Worm (Caenorhabditis elegans) whole organism, late embryonic: ENCODE measurements around the gene mlc-7.
A peak's percentile ranks its signal among the peaks of the same experiment; 100 is the strongest.

Source experiments
- C38D4.7 ChIP-seq: fragments of 200-800 bp; sonication (Bioruptor generic); optimal IDR thresholded peaks from 2 replicates; lab custom pipeline; 2018; ENCODE audit warnings: mild to moderate bottlenecking, missing genetic modification characterization, moderate library complexity, missing compliant biosample characterization
- F13H6.1 ChIP-seq: sonication (generic microtip); optimal IDR thresholded peaks from 2 replicates; lab custom pipeline; 2016; ENCODE audit warnings: missing genetic modification characterization, missing compliant biosample characterization
- T23F11.4 ChIP-seq: fragments of 200-800 bp; sonication (Bioruptor generic); optimal IDR thresholded peaks from 2 replicates; lab custom pipeline; 2018; ENCODE audit warnings: mild to moderate bottlenecking, missing genetic modification characterization, missing compliant biosample characterization
- Y22D7AL.16 ChIP-seq: sonication (generic microtip); optimal IDR thresholded peaks from 2 replicates; lab custom pipeline; 2016; ENCODE audit warnings: missing genetic modification characterization, missing compliant biosample characterization
- ahr-1 ChIP-seq: sonication (generic microtip); optimal IDR thresholded peaks from 2 replicates; lab custom pipeline; 2016; ENCODE audit warnings: missing genetic modification characterization, missing compliant biosample characterization
- ceh-14 ChIP-seq: sonication (generic microtip); optimal IDR thresholded peaks from 2 replicates; lab custom pipeline; 2016; ENCODE audit warnings: missing genotype, missing genetic modification characterization, missing compliant biosample characterization
- ceh-18 ChIP-seq: sonication (generic microtip); optimal IDR thresholded peaks from 2 replicates; lab custom pipeline; 2016; ENCODE audit warnings: missing genetic modification characterization, missing compliant biosample characterization
- ceh-2 ChIP-seq: sonication (generic microtip); optimal IDR thresholded peaks from 2 replicates; lab custom pipeline; 2016; ENCODE audit warnings: missing genotype, missing genetic modification characterization, missing compliant biosample characterization
- ceh-24 ChIP-seq: sonication (generic microtip); optimal IDR thresholded peaks from 2 replicates; lab custom pipeline; 2016; ENCODE audit warnings: mild to moderate bottlenecking, missing genetic modification characterization, missing compliant biosample characterization
- ceh-45 ChIP-seq: fragments of 200-800 bp; sonication (Bioruptor generic); IDR thresholded peaks from 2 replicates; pipeline ENCODE4 v1.3.6; 2022; ENCODE audit warnings: missing genetic modification reagents, missing genetic modification characterization, missing compliant biosample characterization
- ceh-6 ChIP-seq: fragments of 200-800 bp; sonication (Bioruptor generic); optimal IDR thresholded peaks from 2 replicates; lab custom pipeline; 2018; ENCODE audit warnings: mild to moderate bottlenecking, missing genetic modification characterization, missing compliant biosample characterization
- ceh-9 ChIP-seq: sonication (generic microtip); optimal IDR thresholded peaks from 2 replicates; lab custom pipeline; 2016; ENCODE audit warnings: mild to moderate bottlenecking, missing genetic modification characterization, inconsistent platforms, missing compliant biosample characterization
- dmd-4 ChIP-seq: sonication (generic microtip); optimal IDR thresholded peaks from 2 replicates; lab custom pipeline; 2016; ENCODE audit warnings: borderline replicate concordance, missing genetic modification characterization, missing compliant biosample characterization
- dve-1 ChIP-seq: sonication (generic microtip); optimal IDR thresholded peaks from 2 replicates; lab custom pipeline; 2017; ENCODE audit warnings: antibody characterized with exemption, mild to moderate bottlenecking, missing genetic modification characterization, missing compliant biosample characterization
- elt-2 ChIP-seq: sonication (generic microtip); optimal IDR thresholded peaks from 2 replicates; lab custom pipeline; 2016; ENCODE audit warnings: missing genetic modification reagents, missing genetic modification characterization, missing compliant biosample characterization
- eyg-1 ChIP-seq: sonication (generic microtip); optimal IDR thresholded peaks from 2 replicates; lab custom pipeline; 2016; ENCODE audit warnings: missing genotype, missing genetic modification characterization, missing compliant biosample characterization
- fkh-6 ChIP-seq: sonication (generic microtip); optimal IDR thresholded peaks from 2 replicates; lab custom pipeline; 2016; ENCODE audit warnings: missing genetic modification characterization, missing compliant biosample characterization
- gmeb-2 ChIP-seq: sonication (generic microtip); optimal IDR thresholded peaks from 2 replicates; lab custom pipeline; 2016; ENCODE audit warnings: missing genetic modification characterization, inconsistent platforms, missing compliant biosample characterization
- hlh-13 ChIP-seq: fragments of 200-800 bp; sonication (Bioruptor generic); optimal IDR thresholded peaks from 2 replicates; lab custom pipeline; 2018; ENCODE audit warnings: mild to moderate bottlenecking, missing genetic modification characterization, missing compliant biosample characterization
- lim-6 ChIP-seq: sonication (generic microtip); optimal IDR thresholded peaks from 2 replicates; lab custom pipeline; 2016; ENCODE audit warnings: missing genetic modification characterization, missing compliant biosample characterization
- lin-11 ChIP-seq: fragments of 200-800 bp; sonication (Bioruptor generic); optimal IDR thresholded peaks from 2 replicates; lab custom pipeline; 2018; ENCODE audit warnings: mild to moderate bottlenecking, missing genetic modification characterization, missing compliant biosample characterization
- mec-3 ChIP-seq: sonication (generic microtip); optimal IDR thresholded peaks from 2 replicates; lab custom pipeline; 2016; ENCODE audit warnings: borderline replicate concordance, missing genetic modification characterization, missing compliant biosample characterization
- npax-4 ChIP-seq: sonication (generic microtip); optimal IDR thresholded peaks from 2 replicates; lab custom pipeline; 2016; ENCODE audit warnings: missing genetic modification characterization, missing compliant biosample characterization
- odd-2 ChIP-seq: sonication (generic microtip); optimal IDR thresholded peaks from 2 replicates; lab custom pipeline; 2017; ENCODE audit warnings: antibody characterized with exemption, mild to moderate bottlenecking, missing genetic modification characterization, missing compliant biosample characterization
- pag-3 ChIP-seq: sonication (generic microtip); optimal IDR thresholded peaks from 2 replicates; lab custom pipeline; 2016; ENCODE audit warnings: missing compliant biosample characterization, missing genetic modification characterization, borderline replicate concordance
- pha-2 ChIP-seq: sonication (generic microtip); optimal IDR thresholded peaks from 2 replicates; lab custom pipeline; 2017; ENCODE audit warnings: mild to moderate bottlenecking, missing genetic modification characterization, missing compliant biosample characterization
- pha-4 ChIP-seq: fragments of 150-350 bp; optimal IDR thresholded peaks from 2 replicates; lab custom pipeline; 2018; ENCODE audit warnings: missing biosample characterization, missing genetic modification reagents, missing genetic modification characterization
- pqm-1 ChIP-seq: sonication (generic microtip); optimal IDR thresholded peaks from 2 replicates; lab custom pipeline; 2016; ENCODE audit warnings: missing genetic modification characterization, missing compliant biosample characterization
- ref-2 ChIP-seq: sonication (generic microtip); optimal IDR thresholded peaks from 2 replicates; lab custom pipeline; 2016; ENCODE audit warnings: missing genetic modification characterization, missing compliant biosample characterization
- sdc-2 ChIP-seq: sonication (generic microtip); optimal IDR thresholded peaks from 2 replicates; lab custom pipeline; 2016; ENCODE audit warnings: missing genotype, missing genetic modification characterization, missing compliant biosample characterization
- sox-4 ChIP-seq: sonication (generic microtip); optimal IDR thresholded peaks from 2 replicates; lab custom pipeline; 2017; ENCODE audit warnings: mild to moderate bottlenecking, missing genetic modification characterization, inconsistent platforms, missing compliant biosample characterization
- syd-9 ChIP-seq: sonication (generic microtip); optimal IDR thresholded peaks from 2 replicates; lab custom pipeline; 2016; ENCODE audit warnings: mild to moderate bottlenecking, missing genetic modification characterization, moderate library complexity, missing compliant biosample characterization
- tbx-2 ChIP-seq: sonication (generic microtip); optimal IDR thresholded peaks from 2 replicates; lab custom pipeline; 2016; ENCODE audit warnings: missing genetic modification characterization, missing compliant biosample characterization
- ttx-3 ChIP-seq: sonication (generic microtip); optimal IDR thresholded peaks from 2 replicates; lab custom pipeline; 2016; ENCODE audit warnings: missing genetic modification reagents, missing genetic modification characterization, missing compliant biosample characterization
- unc-42 ChIP-seq: sonication (generic microtip); optimal IDR thresholded peaks from 2 replicates; lab custom pipeline; 2016; ENCODE audit warnings: missing genotype, missing genetic modification characterization, missing compliant biosample characterization
- unc-86 ChIP-seq: sonication (generic microtip); optimal IDR thresholded peaks from 2 replicates; lab custom pipeline; 2016; ENCODE audit warnings: missing genetic modification characterization, missing compliant biosample characterization
- ztf-16 ChIP-seq: sonication (generic microtip); optimal IDR thresholded peaks from 2 replicates; lab custom pipeline; 2017; ENCODE audit warnings: missing genetic modification characterization, missing compliant biosample characterization

mlc-7 gene

DNA sequence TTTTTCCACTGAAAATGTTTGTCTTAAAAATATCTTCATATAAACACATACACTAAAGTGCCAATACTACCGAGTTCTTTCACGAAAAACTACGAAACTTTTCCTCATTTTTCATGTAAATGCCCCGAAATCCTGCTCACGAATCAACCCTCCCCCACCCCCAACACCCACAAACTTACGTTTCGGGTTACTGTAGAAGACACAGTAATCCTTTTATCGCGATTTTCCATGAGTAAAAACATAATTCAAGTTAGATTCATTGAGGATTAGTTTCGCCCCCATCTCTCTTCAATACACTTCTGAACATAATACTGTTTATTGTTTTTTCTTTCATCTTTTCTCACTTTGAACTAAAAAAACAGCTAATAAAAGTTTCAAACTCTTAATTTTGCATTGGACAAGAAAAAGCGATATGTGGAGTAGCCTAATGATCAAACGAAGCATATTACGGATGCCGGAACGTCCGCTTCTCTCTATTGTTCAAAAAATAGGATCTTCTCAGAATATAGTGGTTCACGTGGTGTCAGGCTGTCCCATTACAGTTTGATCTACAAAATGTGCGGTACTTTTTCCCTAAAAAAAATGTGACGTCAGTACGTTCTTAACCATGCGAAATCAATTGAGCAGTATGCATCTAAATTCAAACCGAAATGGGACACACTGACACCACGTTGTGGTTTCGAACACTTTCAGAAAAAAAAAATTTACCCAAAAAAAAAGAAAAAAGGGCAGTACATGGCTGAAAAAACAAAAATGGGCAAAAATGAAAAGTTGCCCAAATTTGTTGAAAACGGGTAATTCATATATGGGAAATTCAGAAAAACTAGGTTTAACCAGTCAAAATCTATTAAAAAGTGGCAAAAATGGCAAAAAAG lies 27.0 kb upstream of the mlc-7 start:
- no peak for TF ChIP-seq ttx-3
- TF ChIP-seq pha-2 = peak; percentile 2

ce11 chrIII:13729760-13730159 lies 21.5 kb upstream of the mlc-7 start:
- TF ChIP-seq pag-3 (no peak), dmd-4 (tag; lab: Kevin White, UChicago) (no peak), unc-42 (tag; lab: Kevin White, UChicago) (no peak), ttx-3 (no peak), ceh-2 (no peak), dve-1 (no peak), sox-4 (tag; lab: Kevin White, UChicago) (no peak), ceh-18 (tag; lab: Kevin White, UChicago) (no peak), syd-9 (tag; lab: Kevin White, UChicago) (no peak), pha-4 (no peak), tbx-2 (tag; lab: Kevin White, UChicago) (no peak), elt-2 (no peak), ceh-14 (tag; lab: Kevin White, UChicago) (no peak), ceh-9 (tag; lab: Kevin White, UChicago) (no peak), ztf-16 (tag; lab: Kevin White, UChicago) (no peak), npax-4 (tag; lab: Kevin White, UChicago) (no peak), T23F11.4 (no peak), sdc-2 (tag; lab: Kevin White, UChicago) (no peak), C38D4.7 (GFP tag; lab: Kevin White, UChicago) (no peak), gmeb-2 (tag; lab: Kevin White, UChicago) (no peak)

DNA sequence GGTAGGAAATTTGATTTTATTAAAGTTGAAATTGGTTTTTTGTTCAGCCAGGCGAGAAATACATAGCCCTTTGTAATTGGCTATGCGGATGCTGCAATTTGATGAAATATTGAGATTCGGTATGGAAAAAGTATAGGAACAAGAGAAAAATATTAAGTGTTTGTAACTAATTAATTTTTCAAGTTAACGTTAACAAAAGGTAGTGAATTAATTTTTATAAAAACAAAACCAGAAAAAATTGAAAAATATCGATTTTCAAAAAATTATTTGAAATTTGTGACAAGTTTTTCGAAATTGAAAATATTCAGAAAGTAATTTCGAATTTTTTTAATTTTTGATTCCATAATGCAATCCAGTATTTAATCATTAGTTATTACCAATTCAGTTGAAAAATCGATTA lies 19.7 kb upstream of the mlc-7 start, which contains the start of gene W06F12.2:
W06F12.2 (minus strand) TSS at position 101 of the 400 bp plus-strand sequence.
- TF ChIP-seq C38D4.7 (GFP tag; lab: Kevin White, UChicago) = no peak
- no peak for TF ChIP-seq ahr-1 (tag; lab: Kevin White, UChicago)
- no peak for TF ChIP-seq ceh-24 (tag; lab: Kevin White, UChicago)
- no peak for TF ChIP-seq eyg-1 (tag; lab: Kevin White, UChicago)
- no peak for TF ChIP-seq fkh-6 (tag; lab: Kevin White, UChicago)
- no peak for TF ChIP-seq mec-3
- no peak for TF ChIP-seq ceh-14 (tag; lab: Kevin White, UChicago)
- no peak for TF ChIP-seq gmeb-2 (tag; lab: Kevin White, UChicago)
- no peak for TF ChIP-seq pqm-1 (tag; lab: Kevin White, UChicago)
- TF ChIP-seq pha-2 = no peak
- TF ChIP-seq lim-6 (tag; lab: Kevin White, UChicago) = no peak
- TF ChIP-seq pag-3 = no peak
- no peak for TF ChIP-seq unc-42 (tag; lab: Kevin White, UChicago)
- TF ChIP-seq ceh-2 = no peak
- no peak for TF ChIP-seq ref-2 (tag; lab: Kevin White, UChicago)
- no peak for TF ChIP-seq unc-86
- TF ChIP-seq hlh-13 (GFP tag; lab: Kevin White, UChicago) = no peak
- no peak for TF ChIP-seq lin-11
- TF ChIP-seq ceh-45 (GFP tag; lab: Robert Waterston, UW) = no peak
- no peak for TF ChIP-seq odd-2 (tag; lab: Kevin White, UChicago)

DNA sequence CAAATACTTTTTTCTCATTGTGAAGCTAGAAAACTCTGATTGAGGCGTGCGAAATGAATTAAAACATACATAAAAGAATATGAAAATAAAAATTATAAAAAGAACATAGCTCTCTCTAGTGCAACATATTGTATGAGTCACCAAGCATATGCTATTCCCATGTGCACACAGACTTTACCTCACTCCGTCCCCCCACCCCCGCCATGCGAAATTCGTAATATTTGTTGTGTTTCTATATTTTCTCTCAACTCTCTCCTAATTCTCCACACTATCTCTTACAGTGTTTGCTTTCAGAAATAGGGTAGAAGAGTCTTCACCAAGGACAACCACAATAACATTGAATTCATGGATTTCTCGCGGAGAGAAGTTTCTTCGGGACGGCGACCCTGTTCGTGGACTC lies 18.6 kb upstream of the mlc-7 start:
- TF ChIP-seq ceh-6 (no peak), ttx-3 (no peak), lim-6 (tag; lab: Kevin White, UChicago) (no peak), F13H6.1 (tag; lab: Kevin White, UChicago) (no peak), Y22D7AL.16 (no peak), ceh-9 (tag; lab: Kevin White, UChicago) (no peak)
- TF ChIP-seq, all 69 proteins: peak for 0
